Worm (Caenorhabditis elegans) whole organism, L4 larva: ENCODE measurements around the gene M01F1.8.

Experiments
- Y48G9A.11 ChIP-seq: fragments of 200-800 bp; sonication (Bioruptor generic); IDR thresholded peaks from 2 replicates; pipeline ENCODE4 v1.3.6; 2022; ENCODE audit warnings: missing genetic modification reagents, missing genetic modification characterization, missing compliant biosample characterization
- ceh-62 ChIP-seq: sonication (generic microtip); optimal IDR thresholded peaks from 2 replicates; lab custom pipeline; 2017; ENCODE audit warnings: missing biosample characterization, missing genetic modification characterization
- fos-1 ChIP-seq: fragments of 150-350 bp; optimal IDR thresholded peaks from 2 replicates; lab custom pipeline; 2014; ENCODE audit warnings: missing biosample characterization, missing genetic modification characterization
- jun-1 ChIP-seq: fragments of 150-350 bp; optimal IDR thresholded peaks from 2 replicates; lab custom pipeline; 2014; ENCODE audit warnings: missing biosample characterization, missing genetic modification reagents, missing genetic modification characterization
- lin-13 ChIP-seq: fragments of 150-350 bp; optimal IDR thresholded peaks from 2 replicates; lab custom pipeline; 2014; ENCODE audit warnings: missing biosample characterization, missing genetic modification reagents, missing genetic modification characterization
- nhr-25 ChIP-seq: sonication (generic microtip); optimal IDR thresholded peaks from 2 replicates; lab custom pipeline; 2017; ENCODE audit warnings: missing genetic modification characterization, mild to moderate bottlenecking, missing compliant biosample characterization, antibody characterized with exemption, moderate library complexity, borderline replicate concordance; ENCODE audit not compliant: insufficient read depth
- nhr-42 ChIP-seq: fragments of 200-800 bp; sonication (Bioruptor generic); IDR thresholded peaks from 2 replicates; pipeline ENCODE4 v1.3.6; 2022; ENCODE audit warnings: missing genetic modification characterization, missing compliant biosample characterization
- nhr-76 ChIP-seq: fragments of 150-350 bp; optimal IDR thresholded peaks from 2 replicates; lab custom pipeline; 2014; ENCODE audit warnings: missing biosample characterization, missing genetic modification characterization
- tag-97 ChIP-seq: fragments of 200-800 bp; sonication (Bioruptor generic); IDR thresholded peaks from 2 replicates; pipeline ENCODE4 v1.3.6; 2022; ENCODE audit warnings: missing genetic modification characterization, missing compliant biosample characterization
- ztf-11 ChIP-seq: fragments of 150-350 bp; optimal IDR thresholded peaks from 2 replicates; lab custom pipeline; 2014; ENCODE audit warnings: missing biosample characterization, missing genetic modification characterization

DNA sequence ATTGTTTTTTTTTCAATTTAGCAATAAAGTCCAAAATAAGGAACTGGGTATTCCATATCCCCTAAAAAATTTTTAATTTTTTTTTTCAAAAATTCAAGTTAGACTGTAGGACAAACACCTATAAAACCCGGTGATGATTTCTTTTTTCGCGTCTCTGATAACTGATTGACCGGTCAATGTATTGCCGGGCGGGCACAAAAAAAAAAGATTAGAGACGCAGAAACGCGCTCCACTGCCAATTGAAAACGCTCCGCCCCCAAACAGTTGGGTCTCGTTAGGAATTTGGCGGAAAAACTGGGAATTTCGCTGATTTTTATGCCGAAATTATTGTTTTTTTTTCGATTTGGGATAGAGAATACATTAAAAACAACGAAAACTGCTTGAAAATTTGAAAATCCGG, 34.0 kb downstream of the M01F1.8 start:
- no peak for TF ChIP-seq tag-97 (GFP tag; lab: Robert Waterston, UW)
- no peak for TF ChIP-seq nhr-76 (tag; lab: Kevin White, UChicago)
- TF ChIP-seq jun-1 (tag; lab: Kevin White, UChicago), result no peak
- TF ChIP-seq nhr-25 (tag; lab: Kevin White, UChicago), result no peak
- TF ChIP-seq ceh-62 (tag; lab: Kevin White, UChicago), result no peak
- no peak for TF ChIP-seq Y48G9A.11
- TF ChIP-seq nhr-42 (GFP tag; lab: Robert Waterston, UW), result no peak
- no peak for TF ChIP-seq lin-13 (GFP tag; lab: Kevin White, UChicago)
- TF ChIP-seq fos-1 (tag; lab: Kevin White, UChicago), result no peak
- TF ChIP-seq ztf-11 (tag; lab: Kevin White, UChicago), result no peak
